Fruit fly (Drosophila melanogaster) whole organism, pupa: ENCODE data around the gene CG3808.

ENCODE experiments used
- CG13204 ChIP-seq: fragments of 200-800 bp; sonication (Bioruptor generic); optimal IDR thresholded peaks from 2 replicates; lab custom pipeline; 2018; ENCODE audit warnings: missing biosample characterization, mild to moderate bottlenecking, missing genetic modification characterization, moderate library complexity
- CG15710 ChIP-seq: fragments of 200-800 bp; sonication (Bioruptor generic); optimal IDR thresholded peaks from 2 replicates; lab custom pipeline; 2018; ENCODE audit warnings: missing biosample characterization, mild to moderate bottlenecking, missing genetic modification characterization, moderate library complexity
- CG32121 ChIP-seq: fragments of 200-800 bp; sonication (Bioruptor generic); IDR thresholded peaks from 2 replicates; pipeline ENCODE4 v1.3.6; 2022; ENCODE audit warnings: missing biosample characterization, missing genetic modification characterization
- CG34367 ChIP-seq: fragments of 200-800 bp; sonication (Bioruptor generic); optimal IDR thresholded peaks from 2 replicates; lab custom pipeline; 2018; ENCODE audit warnings: missing biosample characterization, mild to moderate bottlenecking, missing genetic modification characterization
- CG8159 ChIP-seq: fragments of 200-800 bp; sonication (Bioruptor generic); optimal IDR thresholded peaks from 3 replicates; lab custom pipeline; 2018; ENCODE audit warnings: missing biosample characterization, mild to moderate bottlenecking, missing genetic modification characterization, moderate library complexity
- CG9948 ChIP-seq: fragments of 200-800 bp; sonication (Bioruptor generic); optimal IDR thresholded peaks from 2 replicates; lab custom pipeline; 2018; ENCODE audit warnings: missing biosample characterization, mild to moderate bottlenecking, missing genetic modification characterization, moderate library complexity
- D1 ChIP-seq: fragments of 200-800 bp; sonication (Bioruptor generic); optimal IDR thresholded peaks from 2 replicates; lab custom pipeline; 2018; ENCODE audit warnings: missing biosample characterization, mild to moderate bottlenecking, missing genetic modification characterization, moderate library complexity
- EcR ChIP-seq: fragments of 200-800 bp; sonication (Bioruptor generic); optimal IDR thresholded peaks from 3 replicates; lab custom pipeline; 2019; ENCODE audit warnings: missing biosample characterization, missing genetic modification characterization, mild to moderate bottlenecking, moderate library complexity, missing genetic modification reagents
- Ets98B ChIP-seq: fragments of 200-800 bp; sonication (Bioruptor generic); IDR thresholded peaks from 2 replicates; pipeline ENCODE4 v1.3.6; 2022; ENCODE audit warnings: missing biosample characterization, missing genetic modification characterization
- Pif1A ChIP-seq: fragments of 200-800 bp; sonication (Bioruptor generic); optimal IDR thresholded peaks from 3 replicates; lab custom pipeline; 2016; ENCODE audit warnings: missing biosample characterization, missing genetic modification characterization
- Pif1B ChIP-seq: fragments of 200-800 bp; sonication (Bioruptor generic); optimal IDR thresholded peaks from 3 replicates; lab custom pipeline; 2016; ENCODE audit warnings: missing biosample characterization, missing genetic modification characterization
- Snoo ChIP-seq: fragments of 200-800 bp; sonication (Bioruptor generic); optimal IDR thresholded peaks from 3 replicates; lab custom pipeline; 2017; ENCODE audit warnings: missing biosample characterization, mild to moderate bottlenecking, missing genetic modification characterization, inconsistent platforms
- gl ChIP-seq: fragments of 200-800 bp; sonication (Bioruptor generic); optimal IDR thresholded peaks from 2 replicates; lab custom pipeline; 2018; ENCODE audit warnings: missing biosample characterization, mild to moderate bottlenecking, missing genetic modification characterization

dm6 chr3L:18984661-18985060 lies 15.7 kb downstream of the CG3808 start, which contains the start of gene CG14075:
- TF ChIP-seq Snoo (tag; lab: Kevin White, UChicago) (no peak), EcR (GFP tag; lab: Kevin White, UChicago) (no peak), CG32121 (GFP tag; lab: Robert Waterston, UW) (no peak), CG9948 (tag; lab: Kevin White, UChicago) (no peak), gl (tag; lab: Kevin White, UChicago) (no peak), CG34367 (no peak), Pif1B (GFP tag; lab: Kevin White, UChicago) (no peak), Pif1A (GFP tag; lab: Kevin White, UChicago) (no peak), D1 (tag; lab: Kevin White, UChicago) (no peak), CG8159 (no peak), CG13204 (GFP tag; lab: Kevin White, UChicago) (no peak), CG15710 (tag; lab: Kevin White, UChicago) (no peak), Ets98B (GFP tag; lab: Robert Waterston, UW) (no peak)
